Worm (Caenorhabditis elegans) whole organism, midembryonic: ENCODE data around the gene nhr-202.

Experiments
- T22C8.4 ChIP-seq: fragments of 200-800 bp; sonication (Bioruptor generic); IDR thresholded peaks from 2 replicates; pipeline ENCODE4 v1.3.6; 2022; ENCODE audit warnings: missing genetic modification characterization, missing compliant biosample characterization
- cog-1 ChIP-seq: sonication (generic microtip); optimal IDR thresholded peaks from 2 replicates; lab custom pipeline; 2016; ENCODE audit warnings: missing genetic modification characterization, missing compliant biosample characterization
- flt-1 ChIP-seq: fragments of 200-800 bp; sonication (Bioruptor generic); IDR thresholded peaks from 2 replicates; pipeline ENCODE4 v1.3.6; 2022; ENCODE audit warnings: missing genetic modification characterization, missing compliant biosample characterization
- klf-2 ChIP-seq: fragments of 200-800 bp; sonication (Bioruptor generic); conservative IDR thresholded peaks from 2 replicates; pipeline ENCODE4 v1.3.6; 2022; ENCODE audit warnings: missing genetic modification reagents, missing genetic modification characterization, missing compliant biosample characterization
- med-1 ChIP-seq: sonication (generic microtip); optimal IDR thresholded peaks from 2 replicates; lab custom pipeline; 2017; ENCODE audit warnings: missing genetic modification characterization, mild to moderate bottlenecking, missing compliant biosample characterization, antibody characterized with exemption, missing genetic modification reagents; ENCODE audit not compliant: insufficient read depth
- ref-1 ChIP-seq: fragments of 200-800 bp; sonication (Bioruptor generic); conservative IDR thresholded peaks from 2 replicates; pipeline ENCODE4 v1.3.6; 2022; ENCODE audit warnings: missing genetic modification reagents, missing genetic modification characterization, missing compliant biosample characterization
- tab-1 ChIP-seq: fragments of 200-800 bp; sonication (Bioruptor generic); IDR thresholded peaks from 2 replicates; pipeline ENCODE4 v1.3.6; 2022; ENCODE audit warnings: missing genetic modification characterization, missing compliant biosample characterization
- ztf-23 ChIP-seq: fragments of 200-800 bp; sonication (Bioruptor generic); IDR thresholded peaks from 2 replicates; pipeline ENCODE4 v1.3.6; 2022; ENCODE audit warnings: missing genetic modification reagents, missing genetic modification characterization, missing compliant biosample characterization
- ztf-29 ChIP-seq: fragments of 200-800 bp; sonication (Bioruptor generic); IDR thresholded peaks from 2 replicates; pipeline ENCODE4 v1.3.6; 2022; ENCODE audit warnings: missing genetic modification reagents, missing genetic modification characterization, missing compliant biosample characterization

The nhr-202 gene

ce11 chrV:474516-474915 lies 12.1 kb downstream of the nhr-202 start, which contains the start of gene nhr-99:
nhr-99 (plus strand) TSS chrV:474778.
- TF ChIP-seq flt-1 (GFP tag; lab: Robert Waterston, UW), result no peak
- no peak for TF ChIP-seq klf-2 (GFP tag; lab: Robert Waterston, UW)
- TF ChIP-seq ztf-23 (GFP tag; lab: Robert Waterston, UW), result no peak
- TF ChIP-seq cog-1, result no peak
- TF ChIP-seq T22C8.4 (GFP tag; lab: Robert Waterston, UW), result no peak

ce11 chrV:477664-478212 lies 15.3 kb downstream of the nhr-202 start, which contains the start of gene nhr-55:
nhr-55 (plus strand) TSS chrV:478162.
- no peak for TF ChIP-seq T22C8.4 (GFP tag; lab: Robert Waterston, UW)
- no peak for TF ChIP-seq flt-1 (GFP tag; lab: Robert Waterston, UW)
- no peak for TF ChIP-seq klf-2 (GFP tag; lab: Robert Waterston, UW)
- no peak for TF ChIP-seq med-1
- no peak for TF ChIP-seq ztf-23 (GFP tag; lab: Robert Waterston, UW)
- no peak for TF ChIP-seq cog-1
- TF ChIP-seq ref-1 (GFP tag; lab: Robert Waterston, UW), result no peak
- no peak for TF ChIP-seq tab-1 (GFP tag; lab: Robert Waterston, UW)
- no peak for TF ChIP-seq ztf-29

ce11 chrV:479046-479445 lies 16.7 kb downstream of the nhr-202 start:
- TF ChIP-seq klf-2 (GFP tag; lab: Robert Waterston, UW) (no peak), ztf-29 (no peak), cog-1 (no peak), med-1 (no peak), ref-1 (GFP tag; lab: Robert Waterston, UW) (no peak), ztf-23 (GFP tag; lab: Robert Waterston, UW) (no peak), flt-1 (GFP tag; lab: Robert Waterston, UW) (no peak), T22C8.4 (GFP tag; lab: Robert Waterston, UW) (no peak), tab-1 (GFP tag; lab: Robert Waterston, UW) (no peak)

- TF ChIP-seq tab-1 (GFP tag; lab: Robert Waterston, UW) (no peak), ztf-23 (GFP tag; lab: Robert Waterston, UW) (no peak), med-1 (no peak), ref-1 (GFP tag; lab: Robert Waterston, UW) (no peak), T22C8.4 (GFP tag; lab: Robert Waterston, UW) (no peak), ztf-29 (no peak), flt-1 (GFP tag; lab: Robert Waterston, UW) (no peak), klf-2 (GFP tag; lab: Robert Waterston, UW) (no peak), cog-1 (no peak)
Measured at ce11 chrV:482860-483259, 20.5 kb downstream of the nhr-202 start.

- TF ChIP-seq T22C8.4 (GFP tag; lab: Robert Waterston, UW) (no peak), klf-2 (GFP tag; lab: Robert Waterston, UW) (no peak)
Measured at ce11 chrV:483289-483795, 21.0 kb downstream of the nhr-202 start, which contains the start of gene nhr-130. nhr-130 (minus strand) TSS chrV:483339.

- TF ChIP-seq ref-1 (GFP tag; lab: Robert Waterston, UW) (no peak), klf-2 (GFP tag; lab: Robert Waterston, UW) (no peak), flt-1 (GFP tag; lab: Robert Waterston, UW) (no peak), tab-1 (GFP tag; lab: Robert Waterston, UW) (no peak), cog-1 (no peak), med-1 (no peak), ztf-29 (no peak)
Measured at ce11 chrV:484285-484890, 22.0 kb downstream of the nhr-202 start, which contains the start of gene nhr-212. nhr-212 (plus strand) TSS chrV:484857.

- TF ChIP-seq T22C8.4 (GFP tag; lab: Robert Waterston, UW) (no peak), tab-1 (GFP tag; lab: Robert Waterston, UW) (no peak), cog-1 (no peak), flt-1 (GFP tag; lab: Robert Waterston, UW) (no peak), klf-2 (GFP tag; lab: Robert Waterston, UW) (no peak), ref-1 (GFP tag; lab: Robert Waterston, UW) (no peak), med-1 (no peak), ztf-29 (no peak), ztf-23 (GFP tag; lab: Robert Waterston, UW) (no peak)
Measured at ce11 chrV:486684-487083, 24.3 kb downstream of the nhr-202 start, which contains the start of gene nhr-211. nhr-211 (plus strand) TSS chrV:486984.

ce11 chrV:487980-488379 lies 25.6 kb downstream of the nhr-202 start:
- no peak for TF ChIP-seq ztf-29
- no peak for TF ChIP-seq ref-1 (GFP tag; lab: Robert Waterston, UW)
- TF ChIP-seq cog-1, result no peak
- no peak for TF ChIP-seq tab-1 (GFP tag; lab: Robert Waterston, UW)
- no peak for TF ChIP-seq klf-2 (GFP tag; lab: Robert Waterston, UW)
- no peak for TF ChIP-seq T22C8.4 (GFP tag; lab: Robert Waterston, UW)
- TF ChIP-seq ztf-23 (GFP tag; lab: Robert Waterston, UW), result no peak

ce11 chrV:489320-489719 lies 26.9 kb downstream of the nhr-202 start, which contains the start of gene nhr-106:
nhr-106 (plus strand) TSS chrV:489620.
- TF ChIP-seq ztf-29, result no peak
- no peak for TF ChIP-seq med-1
- no peak for TF ChIP-seq klf-2 (GFP tag; lab: Robert Waterston, UW)
- no peak for TF ChIP-seq cog-1
- TF ChIP-seq ref-1 (GFP tag; lab: Robert Waterston, UW), result no peak
- no peak for TF ChIP-seq ztf-23 (GFP tag; lab: Robert Waterston, UW)
- no peak for TF ChIP-seq flt-1 (GFP tag; lab: Robert Waterston, UW)

- TF ChIP-seq ztf-23 (GFP tag; lab: Robert Waterston, UW) (no peak), klf-2 (GFP tag; lab: Robert Waterston, UW) (no peak)
Measured at ce11 chrV:491432-491831, 29.0 kb downstream of the nhr-202 start, which contains the start of gene str-196. str-196 (plus strand) TSS chrV:491732.
